Worm (Caenorhabditis elegans) whole organism, L4/young adult: ENCODE data around the gene Y68A4A.13.

ENCODE experiments used
- W03F9.2 ChIP-seq: fragments of 150-350 bp; optimal IDR thresholded peaks from 2 replicates; lab custom pipeline; 2014; ENCODE audit warnings: missing biosample characterization, missing genetic modification characterization
- dao-5 ChIP-seq: sonication (generic microtip); optimal IDR thresholded peaks from 2 replicates; lab custom pipeline; 2016; ENCODE audit warnings: missing genotype, missing genetic modification characterization, moderate library complexity, missing compliant biosample characterization
- him-1 ChIP-seq: sonication (generic microtip); optimal IDR thresholded peaks from 2 replicates; lab custom pipeline; 2016; ENCODE audit warnings: missing genotype, missing genetic modification reagents, missing genetic modification characterization, missing compliant biosample characterization

DNA sequence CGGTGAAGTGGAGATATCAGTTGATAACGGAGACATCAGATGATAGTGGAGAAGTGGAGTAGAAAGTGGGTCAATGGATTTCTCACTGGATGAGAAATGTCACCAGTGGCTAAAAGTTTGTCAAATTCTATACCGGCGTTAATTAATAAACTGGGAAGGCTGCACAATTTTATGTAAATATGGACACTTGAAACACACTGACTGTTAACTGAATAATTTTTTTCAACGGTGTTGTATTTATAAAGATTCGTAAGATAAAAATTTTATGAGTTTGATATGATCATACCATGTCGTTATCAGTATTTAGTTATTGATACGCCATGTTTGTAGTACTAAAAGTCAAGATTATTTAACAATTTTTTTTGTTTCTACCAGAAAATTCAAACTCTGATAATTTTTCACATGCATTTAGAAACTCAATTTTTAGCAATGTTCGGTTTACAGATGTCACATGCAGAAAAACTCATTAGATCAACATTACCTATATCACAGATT is 48.5 kb downstream of the Y68A4A.13 start, which contains the start of gene F40D4.12:
- TF ChIP-seq him-1 (tag; lab: Kevin White, UChicago) (no peak), dao-5 (tag; lab: Kevin White, UChicago) (no peak), W03F9.2 (tag; lab: Kevin White, UChicago) (no peak)
